Fruit fly (Drosophila melanogaster): ENCODE data around the gene Pex11c.

- TF ChIP-seq pan (optimal IDR thresholded peaks at IDR 0.05) (no peak), Jra (GFP tag; optimal IDR thresholded peaks at IDR 0.05) (no peak), br (GFP tag; optimal IDR thresholded peaks at IDR 0.05) (no peak), tai (GFP tag; optimal IDR thresholded peaks at IDR 0.05) (no peak), fru (GFP tag; optimal IDR thresholded peaks at IDR 0.05) (peak; percentile 62), CG32264 (GFP tag; optimal IDR thresholded peaks at IDR 0.05) (no peak), Myc (optimal IDR thresholded peaks at IDR 0.05) (no peak), h (GFP tag; optimal IDR thresholded peaks at IDR 0.05) (peak; percentile 34), dmrt93B (GFP tag; optimal IDR thresholded peaks at IDR 0.05) (no peak), Abd-B (GFP tag; optimal IDR thresholded peaks at IDR 0.05) (no peak), dl (GFP tag; optimal IDR thresholded peaks at IDR 0.05; ENCODE audit: insufficient read depth in 1 of 2, partially characterized antibody in 2 of 2) (no peak)
These were observed 46.4 kb upstream of the Pex11c start for dm6 chr3R:23211745-23212254.

All from whole organism, wandering third instar larva.